Worm (Caenorhabditis elegans) whole organism, mixed stage, embryonic: Measurements from ENCODE around the gene F14H3.4.

Experiments used
- ceh-43 ChIP-seq: fragments of 200-800 bp; sonication (Bioruptor generic); optimal IDR thresholded peaks from 2 replicates; lab custom pipeline; 2018; ENCODE audit warnings: mild to moderate bottlenecking, missing genetic modification characterization, moderate library complexity, missing compliant biosample characterization
- elt-1 ChIP-seq: sonication (generic microtip); optimal IDR thresholded peaks from 2 replicates; lab custom pipeline; 2017; ENCODE audit warnings: missing genetic modification characterization, mild to moderate bottlenecking, missing compliant biosample characterization, antibody characterized with exemption, moderate library complexity, borderline replicate concordance; ENCODE audit not compliant: insufficient read depth
- elt-3 ChIP-seq: fragments of 150-350 bp; optimal IDR thresholded peaks from 2 replicates; lab custom pipeline; 2014; ENCODE audit warnings: missing biosample characterization, missing genetic modification characterization
- ham-2 ChIP-seq: fragments of 200-800 bp; sonication (Bioruptor generic); optimal IDR thresholded peaks from 2 replicates; lab custom pipeline; 2018; ENCODE audit warnings: mild to moderate bottlenecking, missing genetic modification characterization, missing compliant biosample characterization
- lin-32 ChIP-seq: fragments of 200-800 bp; sonication (Bioruptor generic); optimal IDR thresholded peaks from 2 replicates; lab custom pipeline; 2018; ENCODE audit warnings: mild to moderate bottlenecking, missing genetic modification characterization, missing compliant biosample characterization
- lsy-2 ChIP-seq: fragments of 150-350 bp; optimal IDR thresholded peaks from 2 replicates; lab custom pipeline; 2014; ENCODE audit warnings: missing biosample characterization, missing genetic modification characterization
- nhr-28 ChIP-seq: fragments of 150-350 bp; optimal IDR thresholded peaks from 2 replicates; lab custom pipeline; 2014; ENCODE audit warnings: missing biosample characterization, missing genetic modification characterization
- nhr-76 ChIP-seq: sonication (generic microtip); optimal IDR thresholded peaks from 2 replicates; lab custom pipeline; 2017; ENCODE audit warnings: missing biosample characterization, missing genetic modification characterization
- pha-4 ChIP-seq: fragments of 150-350 bp; optimal IDR thresholded peaks from 2 replicates; lab custom pipeline; 2018; ENCODE audit warnings: missing biosample characterization, missing genetic modification reagents, missing genetic modification characterization
- snpc-4 ChIP-seq: fragments of 150-350 bp; optimal IDR thresholded peaks from 2 replicates; lab custom pipeline; 2014; ENCODE audit warnings: missing biosample characterization, missing genetic modification characterization
- sptf-1 ChIP-seq: sonication (generic microtip); optimal IDR thresholded peaks from 2 replicates; lab custom pipeline; 2017; ENCODE audit warnings: mild to moderate bottlenecking, missing genetic modification characterization, moderate library complexity, missing compliant biosample characterization
- tbx-8 ChIP-seq: fragments of 200-800 bp; sonication (Bioruptor generic); optimal IDR thresholded peaks from 2 replicates; lab custom pipeline; 2018; ENCODE audit warnings: mild to moderate bottlenecking, missing genetic modification characterization, moderate library complexity, missing compliant biosample characterization
- unc-62 ChIP-seq: fragments of 150-350 bp; optimal IDR thresholded peaks from 2 replicates; lab custom pipeline; 2014; ENCODE audit warnings: missing biosample characterization, missing genetic modification reagents, missing genetic modification characterization

DNA sequence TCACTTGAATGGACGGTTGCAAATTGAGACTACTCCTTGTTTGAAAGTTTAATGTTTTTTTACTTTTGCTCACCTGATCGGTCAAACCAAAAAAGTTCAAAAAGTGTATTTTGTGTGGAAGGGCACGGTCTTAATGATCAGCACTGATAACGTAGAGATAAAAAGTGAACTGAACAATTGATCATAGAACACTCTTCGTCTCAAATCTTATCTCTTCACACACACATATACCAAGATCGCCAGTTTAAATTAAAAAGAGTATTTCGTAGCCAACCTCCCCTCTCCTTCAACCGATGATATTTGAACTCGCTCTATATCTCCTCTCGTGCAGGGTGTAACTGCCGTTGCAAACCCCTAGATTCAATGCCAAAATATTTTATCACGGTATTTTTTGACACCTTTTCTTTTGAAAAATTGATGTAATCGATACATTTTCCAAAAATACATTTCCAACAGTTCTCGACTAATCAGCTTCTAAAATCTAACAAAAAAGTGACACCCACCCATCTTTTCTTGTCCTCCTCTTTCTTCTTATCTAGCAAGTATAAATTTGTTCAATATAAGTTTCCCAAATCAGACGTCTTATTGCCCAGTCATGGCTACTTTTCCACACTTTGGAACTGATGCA, 45.3 kb upstream of the F14H3.4 start, which contains the start of gene cth-1:
- no peak for TF ChIP-seq nhr-28 (tag; lab: Kevin White, UChicago)
- TF ChIP-seq snpc-4: no peak
- TF ChIP-seq ceh-43 (GFP tag; lab: Kevin White, UChicago): no peak
- TF ChIP-seq nhr-76: no peak
- no peak for TF ChIP-seq ham-2 (GFP tag; lab: Kevin White, UChicago)
- TF ChIP-seq elt-3 (tag; lab: Kevin White, UChicago): no peak
- TF ChIP-seq lsy-2 (tag; lab: Kevin White, UChicago): no peak
- no peak for TF ChIP-seq elt-1 (tag; lab: Kevin White, UChicago)
- TF ChIP-seq unc-62 (GFP tag; lab: Kevin White, UChicago): no peak
- TF ChIP-seq lin-32: no peak
- TF ChIP-seq sptf-1 (tag; lab: Kevin White, UChicago): no peak
- no peak for TF ChIP-seq pha-4
- TF ChIP-seq tbx-8 (GFP tag; lab: Kevin White, UChicago): no peak
